Worm (Caenorhabditis elegans) whole organism, L3 larva: Measurements from ENCODE around the gene F38B2.3.

Source experiments
- egl-27 ChIP-seq: sonication (generic microtip); optimal IDR thresholded peaks from 4 replicates; lab custom pipeline; 2017; ENCODE audit warnings: missing biosample characterization, missing genetic modification reagents, missing genetic modification characterization
- hmg-11 ChIP-seq: sonication (generic microtip); optimal IDR thresholded peaks from 2 replicates; lab custom pipeline; 2016; ENCODE audit warnings: missing genetic modification characterization, missing compliant biosample characterization
- lin-39 ChIP-seq: fragments of 150-350 bp; optimal IDR thresholded peaks from 2 replicates; lab custom pipeline; 2018; ENCODE audit warnings: missing biosample characterization, missing genetic modification reagents, missing genetic modification characterization
- skn-1 ChIP-seq: fragments of 150-350 bp; optimal IDR thresholded peaks from 2 replicates; lab custom pipeline; 2014; ENCODE audit warnings: missing biosample characterization, missing genetic modification characterization

DNA sequence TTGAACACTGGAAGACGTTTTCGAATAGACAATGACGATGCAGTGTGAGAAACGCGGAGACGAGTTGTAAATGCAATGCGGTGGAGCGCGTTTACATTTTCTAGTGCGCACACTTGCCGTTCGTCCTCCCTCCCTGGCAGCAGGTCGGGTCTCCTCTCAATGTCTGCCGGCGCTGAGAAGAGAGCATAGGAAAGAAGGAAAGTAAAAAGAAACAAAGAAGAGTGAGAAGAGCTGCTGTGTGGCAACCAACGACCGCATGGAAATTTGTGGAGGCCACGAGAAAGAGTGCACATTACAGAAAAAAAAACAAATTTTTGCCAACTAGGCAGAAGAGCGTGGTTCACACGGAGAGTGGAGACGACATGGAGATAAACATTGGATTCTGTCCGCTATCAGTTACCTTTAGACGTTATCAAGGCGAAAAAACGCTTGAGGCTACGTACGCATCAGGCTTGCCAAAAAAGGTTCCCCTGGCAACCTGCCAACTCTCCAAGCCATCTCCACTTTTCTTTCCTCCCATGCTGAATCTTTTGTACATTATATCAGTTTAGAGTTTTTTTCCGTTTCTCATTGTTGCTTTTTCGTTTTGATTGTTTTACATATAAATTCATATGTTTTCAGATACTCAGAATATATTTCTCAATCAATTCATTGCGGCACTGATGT lies 13.6 kb upstream of the F38B2.3 start, which contains the start of the genes snrp-40.1 and F08G12.3:
- TF ChIP-seq hmg-11 (tag; lab: Kevin White, UChicago) (peak; percentile 91), egl-27 (tag; lab: Kevin White, UChicago) (no peak), lin-39 (tag; lab: Kevin White, UChicago) (peak; percentile 89), skn-1 (tag; lab: Kevin White, UChicago) (peak; percentile 45)
